Worm (Caenorhabditis elegans) whole organism, L1 larva: Measurements from ENCODE around the gene K11H12.10.

Experiments
- C04F5.9 ChIP-seq: sonication (generic microtip); optimal IDR thresholded peaks from 2 replicates; lab custom pipeline; 2016; ENCODE audit warnings: missing genetic modification characterization, missing compliant biosample characterization
- C16A3.4 ChIP-seq: fragments of 150-350 bp; optimal IDR thresholded peaks from 2 replicates; lab custom pipeline; 2014; ENCODE audit warnings: missing biosample characterization, missing genetic modification characterization
- F16B12.6 ChIP-seq: fragments of 150-350 bp; optimal IDR thresholded peaks from 2 replicates; lab custom pipeline; 2014; ENCODE audit warnings: missing biosample characterization, missing genetic modification characterization
- aha-1 ChIP-seq: fragments of 150-350 bp; optimal IDR thresholded peaks from 2 replicates; lab custom pipeline; 2014; ENCODE audit warnings: missing biosample characterization, missing genetic modification characterization
- aly-2 ChIP-seq: fragments of 150-350 bp; optimal IDR thresholded peaks from 2 replicates; lab custom pipeline; 2014; ENCODE audit warnings: missing biosample characterization, missing genetic modification characterization
- ama-1 ChIP-seq: fragments of 150-350 bp; optimal IDR thresholded peaks from 2 replicates; lab custom pipeline; 2014
- ceh-8 ChIP-seq: fragments of 200-800 bp; sonication (Bioruptor generic); optimal IDR thresholded peaks from 2 replicates; lab custom pipeline; 2018; ENCODE audit warnings: mild to moderate bottlenecking, missing genetic modification characterization, moderate library complexity, missing compliant biosample characterization
- ceh-90 ChIP-seq: sonication (generic microtip); optimal IDR thresholded peaks from 2 replicates; lab custom pipeline; 2016; ENCODE audit warnings: missing genetic modification characterization, missing compliant biosample characterization
- dsc-1 ChIP-seq: sonication (generic microtip); optimal IDR thresholded peaks from 2 replicates; lab custom pipeline; 2016; ENCODE audit warnings: mild to moderate bottlenecking, missing genetic modification characterization, missing compliant biosample characterization
- efl-1 ChIP-seq, 4 experiments: fragments of 150-350 bp; optimal IDR thresholded peaks in 3 of 4; peaks in 1 of 4; 1 replicate in 1 of 4; 2 replicates in 3 of 4; lab custom pipeline; 2014; ENCODE audit warnings: missing biosample characterization in 2 of 4, missing genetic modification characterization in 2 of 4, missing genetic modification reagents in 2 of 4
- efl-3 ChIP-seq: fragments of 200-800 bp; sonication (Bioruptor generic); optimal IDR thresholded peaks from 2 replicates; lab custom pipeline; 2018; ENCODE audit warnings: mild to moderate bottlenecking, missing genetic modification characterization, missing compliant biosample characterization
- egl-13 ChIP-seq: sonication (generic microtip); optimal IDR thresholded peaks from 2 replicates; lab custom pipeline; 2016; ENCODE audit warnings: missing genotype, missing genetic modification reagents, missing genetic modification characterization, missing compliant biosample characterization
- elt-3 ChIP-seq, 6 experiments: fragments of 150-350 bp in 1 of 6; sonication (generic microtip); optimal IDR thresholded peaks; 2 replicates each; lab custom pipeline; 2017 to 2018; ENCODE audit warnings: missing biosample characterization in 6 of 6, missing genetic modification characterization in 6 of 6, inconsistent platforms in 1 of 6
- fkh-4 ChIP-seq: sonication (generic microtip); optimal IDR thresholded peaks from 2 replicates; lab custom pipeline; 2016; ENCODE audit warnings: missing compliant biosample characterization, missing genetic modification characterization, borderline replicate concordance
- fkh-8 ChIP-seq: sonication (generic microtip); optimal IDR thresholded peaks from 2 replicates; lab custom pipeline; 2016; ENCODE audit warnings: mild to moderate bottlenecking, missing genetic modification characterization, missing compliant biosample characterization
- hlh-4 ChIP-seq: sonication (generic microtip); optimal IDR thresholded peaks from 2 replicates; lab custom pipeline; 2016; ENCODE audit warnings: mild to moderate bottlenecking, missing genetic modification characterization, missing compliant biosample characterization
- hpl-2 ChIP-seq: fragments of 150-350 bp; optimal IDR thresholded peaks from 2 replicates; lab custom pipeline; 2014; ENCODE audit warnings: missing biosample characterization, missing genetic modification reagents, missing genetic modification characterization
- irx-1 ChIP-seq: sonication (generic microtip); optimal IDR thresholded peaks from 2 replicates; lab custom pipeline; 2016; ENCODE audit warnings: missing genetic modification characterization, missing compliant biosample characterization
- isw-1 ChIP-seq: fragments of 200-800 bp; sonication (Bioruptor generic); IDR thresholded peaks from 2 replicates; pipeline ENCODE4 v1.3.6; 2022; ENCODE audit warnings: missing genetic modification characterization, missing compliant biosample characterization
- jun-1 ChIP-seq: fragments of 150-350 bp; optimal IDR thresholded peaks from 2 replicates; lab custom pipeline; 2014; ENCODE audit warnings: missing biosample characterization, missing genetic modification reagents, missing genetic modification characterization
- lin-13 ChIP-seq: fragments of 150-350 bp; optimal IDR thresholded peaks from 2 replicates; lab custom pipeline; 2014; ENCODE audit warnings: missing biosample characterization, missing genetic modification reagents, missing genetic modification characterization
- lin-14 ChIP-seq: fragments of 200-800 bp; sonication (Bioruptor generic); optimal IDR thresholded peaks from 2 replicates; lab custom pipeline; 2018; ENCODE audit warnings: mild to moderate bottlenecking, missing genetic modification characterization, moderate library complexity, missing compliant biosample characterization
- lin-15B ChIP-seq: fragments of 150-350 bp; sonication (generic microtip); optimal IDR thresholded peaks from 3 replicates; lab custom pipeline; 2014; ENCODE audit warnings: missing biosample characterization, missing genetic modification characterization
- lin-39 ChIP-seq: fragments of 150-350 bp; optimal IDR thresholded peaks from 2 replicates; lab custom pipeline; 2014; ENCODE audit warnings: missing biosample characterization, missing genetic modification reagents, missing genetic modification characterization
- lsy-2 ChIP-seq, 2 experiments: fragments of 150-350 bp; optimal IDR thresholded peaks; 2 replicates each; lab custom pipeline; 2014; ENCODE audit warnings: missing biosample characterization in 2 of 2, missing genetic modification characterization in 2 of 2
- mab-9 ChIP-seq: fragments of 200-800 bp; sonication (Bioruptor generic); IDR thresholded peaks from 2 replicates; pipeline ENCODE4 v1.3.6; 2022; ENCODE audit warnings: missing genetic modification reagents, missing genetic modification characterization, missing compliant biosample characterization
- mdl-1 ChIP-seq, 2 experiments: fragments of 150-350 bp; optimal IDR thresholded peaks; 2 replicates each; lab custom pipeline; 2014 to 2017; ENCODE audit warnings: missing biosample characterization in 2 of 2, missing genetic modification characterization in 2 of 2, inconsistent platforms in 1 of 2
- nhr-28 ChIP-seq: fragments of 150-350 bp; optimal IDR thresholded peaks from 2 replicates; lab custom pipeline; 2014; ENCODE audit warnings: missing biosample characterization, missing genetic modification characterization
- nhr-47 ChIP-seq: sonication (generic microtip); optimal IDR thresholded peaks from 2 replicates; lab custom pipeline; 2016; ENCODE audit warnings: mild to moderate bottlenecking, missing genetic modification characterization, moderate library complexity, missing compliant biosample characterization
- nhr-71 ChIP-seq: sonication (generic microtip); optimal IDR thresholded peaks from 2 replicates; lab custom pipeline; 2016; ENCODE audit warnings: mild to moderate bottlenecking, missing genetic modification characterization, moderate library complexity, missing compliant biosample characterization
- nhr-76 ChIP-seq: sonication (generic microtip); optimal IDR thresholded peaks from 2 replicates; lab custom pipeline; 2017; ENCODE audit warnings: missing biosample characterization, missing genetic modification characterization
- nhr-84 ChIP-seq: sonication (generic microtip); optimal IDR thresholded peaks from 2 replicates; lab custom pipeline; 2017; ENCODE audit warnings: missing biosample characterization, missing genetic modification characterization
- nhr-85 ChIP-seq: sonication (generic microtip); peaks from one replicate; lab custom pipeline; 2016; ENCODE audit warnings: missing genetic modification characterization, inconsistent platforms, missing compliant biosample characterization
- pax-3 ChIP-seq: fragments of 200-800 bp; sonication (Bioruptor generic); optimal IDR thresholded peaks from 2 replicates; lab custom pipeline; 2018; ENCODE audit warnings: mild to moderate bottlenecking, missing genetic modification characterization, moderate library complexity, missing compliant biosample characterization
- skn-1 ChIP-seq: fragments of 150-350 bp; optimal IDR thresholded peaks from 2 replicates; lab custom pipeline; 2014; ENCODE audit warnings: missing biosample characterization, missing genetic modification characterization
- snu-23 ChIP-seq: sonication (generic microtip); optimal IDR thresholded peaks from 2 replicates; lab custom pipeline; 2016; ENCODE audit warnings: missing genetic modification characterization, missing compliant biosample characterization
- sox-4 ChIP-seq: sonication (generic microtip); optimal IDR thresholded peaks from 2 replicates; lab custom pipeline; 2016; ENCODE audit warnings: missing genetic modification characterization, missing compliant biosample characterization
- sptf-1 ChIP-seq: fragments of 150-350 bp; optimal IDR thresholded peaks from 2 replicates; lab custom pipeline; 2014; ENCODE audit warnings: missing biosample characterization, missing genetic modification characterization
- sup-37 ChIP-seq: fragments of 200-800 bp; sonication (Bioruptor generic); optimal IDR thresholded peaks from 2 replicates; lab custom pipeline; 2018; ENCODE audit warnings: mild to moderate bottlenecking, missing genetic modification characterization, missing compliant biosample characterization
- swsn-7 ChIP-seq: sonication (generic microtip); optimal IDR thresholded peaks from 2 replicates; lab custom pipeline; 2016; ENCODE audit warnings: missing genetic modification characterization, missing compliant biosample characterization
- tbx-2 ChIP-seq: sonication (generic microtip); optimal IDR thresholded peaks from 2 replicates; lab custom pipeline; 2016; ENCODE audit warnings: missing genetic modification characterization, missing compliant biosample characterization
- tlp-1 ChIP-seq: fragments of 150-350 bp; optimal IDR thresholded peaks from 2 replicates; lab custom pipeline; 2014; ENCODE audit warnings: missing biosample characterization, missing genetic modification characterization
- unc-62 ChIP-seq: fragments of 150-350 bp; optimal IDR thresholded peaks from 2 replicates; lab custom pipeline; 2014; ENCODE audit warnings: missing biosample characterization, missing genetic modification reagents, missing genetic modification characterization
- unc-86 ChIP-seq: sonication (generic microtip); optimal IDR thresholded peaks from 2 replicates; lab custom pipeline; 2016; ENCODE audit warnings: missing genetic modification characterization, missing compliant biosample characterization
- unc-98 ChIP-seq: fragments of 200-800 bp; sonication (Bioruptor generic); IDR thresholded peaks from 2 replicates; pipeline ENCODE4 v1.3.6; 2022; ENCODE audit warnings: missing genetic modification characterization, missing compliant biosample characterization
- zip-4 ChIP-seq: fragments of 200-800 bp; sonication (Bioruptor generic); optimal IDR thresholded peaks from 2 replicates; lab custom pipeline; 2018; ENCODE audit warnings: mild to moderate bottlenecking, missing genetic modification characterization, moderate library complexity, missing compliant biosample characterization

The K11H12.10 gene

DNA sequence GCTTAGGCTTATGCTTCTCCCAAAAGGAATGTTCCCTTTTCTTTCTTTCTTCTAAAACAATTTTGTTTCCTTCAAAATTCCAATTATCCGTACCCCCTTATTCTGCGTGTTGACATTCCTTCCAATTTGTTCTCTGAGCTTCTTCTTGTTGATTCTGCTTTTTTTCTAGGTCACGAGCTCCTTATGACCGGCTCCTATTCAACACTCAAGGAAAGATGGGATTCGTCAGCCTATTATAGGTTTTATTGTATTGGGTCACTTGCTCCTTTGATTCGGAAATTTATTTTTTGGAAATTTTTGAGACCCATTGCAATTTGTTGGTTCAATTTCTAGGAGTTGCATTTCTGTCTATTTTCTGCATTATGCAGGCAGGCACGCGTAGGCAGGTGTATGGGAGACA, 36.7 kb upstream of the K11H12.10 start:
- TF ChIP-seq dsc-1 = peak; percentile 33
- no peak for TF ChIP-seq sup-37 (GFP tag; lab: Kevin White, UChicago)
- no peak for TF ChIP-seq tbx-2 (tag; lab: Kevin White, UChicago)
- TF ChIP-seq unc-86 (tag; lab: Kevin White, UChicago) = no peak
- TF ChIP-seq pax-3 (tag; lab: Kevin White, UChicago) = peak; percentile 59
- no peak for TF ChIP-seq fkh-8 (tag; lab: Kevin White, UChicago)
- TF ChIP-seq lsy-2 (tag; optimal IDR thresholded peaks at IDR 0.05; lab: Kevin White, UChicago) = no peak
- peak; percentile 18 for TF ChIP-seq lin-14 (GFP tag; lab: Kevin White, UChicago)
- TF ChIP-seq elt-3 (tag; optimal IDR thresholded peaks at IDR 0.05; lab: Kevin White, UChicago) = no peak
- TF ChIP-seq, all 84 proteins: peak for 3

DNA sequence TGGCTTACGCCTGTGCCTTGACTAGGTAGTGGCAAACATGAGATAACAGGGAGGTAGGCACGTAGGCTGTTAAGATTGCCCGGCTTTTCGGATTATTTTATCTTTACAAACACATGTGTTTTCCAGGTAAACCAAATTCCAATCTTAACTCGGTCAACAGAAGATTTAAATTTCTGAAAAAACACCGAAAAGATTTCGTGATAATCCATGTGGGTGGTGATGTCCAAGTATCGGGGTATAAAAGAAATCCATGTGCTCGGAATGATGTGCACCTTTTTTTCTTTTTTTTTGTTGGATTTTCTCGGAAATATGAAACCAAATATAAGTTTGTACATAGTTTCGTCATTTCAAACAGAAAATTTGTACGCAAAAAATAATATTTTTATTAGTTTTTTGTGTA, 32.4 kb upstream of the K11H12.10 start:
- TF ChIP-seq lin-39 (tag; lab: Kevin White, UChicago) = no peak
- no peak for TF ChIP-seq mab-9 (GFP tag; lab: Robert Waterston, UW)
- no peak for TF ChIP-seq zip-4 (GFP tag; lab: Kevin White, UChicago)
- TF ChIP-seq sptf-1 (tag; lab: Kevin White, UChicago) = no peak
- TF ChIP-seq sox-4 (tag; lab: Kevin White, UChicago) = peak; percentile 62
- TF ChIP-seq aly-2 (tag; lab: Kevin White, UChicago) = no peak
- no peak for TF ChIP-seq swsn-7 (tag; lab: Kevin White, UChicago)
- TF ChIP-seq ama-1 (lab: Kevin White, UChicago) = no peak
- TF ChIP-seq skn-1 = no peak
- TF ChIP-seq fkh-4 (tag; lab: Kevin White, UChicago) = no peak
- no peak for TF ChIP-seq nhr-28 (tag; lab: Kevin White, UChicago)
- TF ChIP-seq nhr-84 (tag; lab: Kevin White, UChicago) = no peak
- no peak for TF ChIP-seq fkh-8 (tag; lab: Kevin White, UChicago)
- TF ChIP-seq F16B12.6 = no peak
- TF ChIP-seq lin-15B (tag; lab: Kevin White, UChicago) = no peak
- TF ChIP-seq nhr-71 = peak; percentile 29
- TF ChIP-seq isw-1 (GFP tag; lab: Robert Waterston, UW) = no peak
- no peak for TF ChIP-seq unc-86 (tag; lab: Kevin White, UChicago)
- TF ChIP-seq nhr-47 (tag; lab: Kevin White, UChicago) = peak; percentile 28
- TF ChIP-seq dsc-1 = peak; percentile 87
- TF ChIP-seq unc-62 (GFP tag; lab: Kevin White, UChicago) = no peak
- TF ChIP-seq ceh-90 = no peak
- no peak for TF ChIP-seq ceh-8 (GFP tag; lab: Kevin White, UChicago)
- no peak for TF ChIP-seq unc-98 (GFP tag; lab: Robert Waterston, UW)
- TF ChIP-seq snu-23 = no peak
- peak; percentile 27 for TF ChIP-seq pax-3 (tag; lab: Kevin White, UChicago)
- TF ChIP-seq C04F5.9 = no peak
- no peak for TF ChIP-seq mdl-1 (tag; optimal IDR thresholded peaks at IDR 0.05; lab: Kevin White, UChicago)
- TF ChIP-seq irx-1 (tag; lab: Kevin White, UChicago) = no peak
- no peak for TF ChIP-seq lsy-2 (tag; optimal IDR thresholded peaks at IDR 0.05; lab: Kevin White, UChicago)
- no peak for TF ChIP-seq hpl-2 (GFP tag; lab: Kevin White, UChicago)
- no peak for TF ChIP-seq tlp-1 (tag; lab: Kevin White, UChicago)
- no peak for TF ChIP-seq efl-3
- no peak for TF ChIP-seq jun-1 (tag; lab: Kevin White, UChicago)
- no peak for TF ChIP-seq nhr-76 (tag; lab: Kevin White, UChicago)
- no peak for TF ChIP-seq C16A3.4 (tag; lab: Kevin White, UChicago)
- TF ChIP-seq aha-1 = no peak

DNA sequence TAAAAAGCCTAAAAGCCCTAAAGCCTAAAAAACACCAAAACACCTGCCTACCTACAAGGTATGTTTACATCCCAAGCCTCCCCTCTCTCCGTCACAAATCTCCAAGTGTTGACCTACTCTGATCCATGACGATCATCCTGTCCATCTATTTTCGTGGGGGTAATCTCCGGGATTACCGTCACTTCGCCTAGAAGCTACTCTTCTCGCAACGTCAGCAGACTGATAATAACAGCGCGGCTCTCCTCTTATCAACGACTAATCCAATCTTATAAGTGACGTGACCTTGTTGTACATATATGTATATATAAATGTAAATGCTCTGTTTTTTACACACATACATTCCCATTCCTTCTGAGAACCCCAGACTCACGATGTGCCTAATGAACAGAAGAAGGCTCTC, 27.5 kb upstream of the K11H12.10 start:
- TF ChIP-seq aly-2 (tag; lab: Kevin White, UChicago) (no peak), fkh-4 (tag; lab: Kevin White, UChicago) (no peak), efl-1 (optimal IDR thresholded peaks at IDR 0.05; lab: Kevin White, UChicago) (no peak), efl-1 (GFP tag; optimal IDR thresholded peaks at IDR 0.05 in 1 of 2; lab: Kevin White, UChicago) (no peak), pax-3 (tag; lab: Kevin White, UChicago) (peak; percentile 39), dsc-1 (peak; percentile 78), lin-13 (GFP tag; lab: Kevin White, UChicago) (no peak), egl-13 (tag; lab: Kevin White, UChicago) (no peak), hlh-4 (no peak), fkh-8 (tag; lab: Kevin White, UChicago) (peak; percentile 59), isw-1 (GFP tag; lab: Robert Waterston, UW) (no peak), nhr-47 (tag; lab: Kevin White, UChicago) (peak; percentile 18), nhr-85 (no peak)
